Worm (Caenorhabditis elegans) whole organism, L4 larva: ENCODE data around the gene dhcr-24.

Experiments used
- D1046.2 ChIP-seq: fragments of 200-800 bp; sonication (Bioruptor generic); IDR thresholded peaks from 2 replicates; pipeline ENCODE4 v1.3.6; 2022; ENCODE audit warnings: missing genetic modification characterization, missing compliant biosample characterization
- F37D6.2 ChIP-seq: sonication (generic microtip); optimal IDR thresholded peaks from 2 replicates; lab custom pipeline; 2016; ENCODE audit warnings: mild to moderate bottlenecking, missing genetic modification characterization, missing compliant biosample characterization
- F44E2.7 ChIP-seq: fragments of 200-800 bp; sonication (Bioruptor generic); IDR thresholded peaks from 2 replicates; pipeline ENCODE4 v2.1.2; 2022; ENCODE audit warnings: missing genetic modification characterization, missing compliant biosample characterization
- R02D3.7 ChIP-seq: fragments of 150-350 bp; sonication (generic microtip); optimal IDR thresholded peaks from 3 replicates; lab custom pipeline; 2014; ENCODE audit warnings: missing biosample characterization, missing genetic modification characterization
- T20F7.1 ChIP-seq: fragments of 200-800 bp; sonication (Bioruptor generic); optimal IDR thresholded peaks from 2 replicates; lab custom pipeline; 2018; ENCODE audit warnings: mild to moderate bottlenecking, missing genetic modification characterization, missing compliant biosample characterization
- T26A8.4 ChIP-seq: fragments of 200-800 bp; sonication (Bioruptor generic); IDR thresholded peaks from 2 replicates; pipeline ENCODE4 v1.3.6; 2022; ENCODE audit warnings: missing genetic modification characterization, missing compliant biosample characterization
- Y105C5A.15 ChIP-seq: fragments of 200-800 bp; sonication (Bioruptor generic); IDR thresholded peaks from 2 replicates; pipeline ENCODE4 v1.3.6; 2022; ENCODE audit warnings: missing genetic modification characterization, missing compliant biosample characterization
- Y48G9A.11 ChIP-seq: fragments of 200-800 bp; sonication (Bioruptor generic); IDR thresholded peaks from 2 replicates; pipeline ENCODE4 v1.3.6; 2022; ENCODE audit warnings: missing genetic modification reagents, missing genetic modification characterization, missing compliant biosample characterization
- Y5F2A.4 ChIP-seq: fragments of 200-800 bp; sonication (Bioruptor generic); optimal IDR thresholded peaks from 2 replicates; lab custom pipeline; 2018; ENCODE audit warnings: mild to moderate bottlenecking, missing genetic modification characterization, missing compliant biosample characterization
- Y75B8A.6 ChIP-seq: fragments of 200-800 bp; sonication (Bioruptor generic); IDR thresholded peaks from 2 replicates; pipeline ENCODE4 v1.3.6; 2022; ENCODE audit warnings: missing genetic modification reagents, missing genetic modification characterization, missing compliant biosample characterization
- ZK546.5 ChIP-seq, 2 experiments: sonication (generic microtip); optimal IDR thresholded peaks; 2 replicates each; lab custom pipeline; 2017; ENCODE audit warnings: missing biosample characterization in 2 of 2, missing genetic modification characterization in 2 of 2
- aha-1 ChIP-seq: fragments of 150-350 bp; peaks from one replicate; lab custom pipeline; 2014; ENCODE audit warnings: missing biosample characterization, missing genetic modification characterization
- aly-2 ChIP-seq: sonication (generic microtip); optimal IDR thresholded peaks from 2 replicates; lab custom pipeline; 2018; ENCODE audit warnings: missing biosample characterization, missing genetic modification characterization
- ama-1 ChIP-seq: fragments of 150-350 bp; optimal IDR thresholded peaks from 2 replicates; lab custom pipeline; 2014; ENCODE audit warnings: inconsistent platforms, mixed read lengths
- ceh-20 ChIP-seq: fragments of 200-800 bp; sonication (Bioruptor generic); IDR thresholded peaks from 2 replicates; pipeline ENCODE4 v1.3.6; 2022; ENCODE audit warnings: missing genetic modification reagents, missing genetic modification characterization, missing compliant biosample characterization
- ceh-32 ChIP-seq: sonication (generic microtip); optimal IDR thresholded peaks from 2 replicates; lab custom pipeline; 2016; ENCODE audit warnings: mild to moderate bottlenecking, missing genetic modification characterization, missing compliant biosample characterization; ENCODE audit not compliant: poor library complexity
- ceh-82 ChIP-seq: sonication (generic microtip); optimal IDR thresholded peaks from 2 replicates; lab custom pipeline; 2017; ENCODE audit warnings: missing biosample characterization, missing genetic modification characterization
- cey-2 ChIP-seq: sonication (generic microtip); optimal IDR thresholded peaks from 3 replicates; lab custom pipeline; 2017; ENCODE audit warnings: missing genetic modification characterization, mild to moderate bottlenecking, missing compliant biosample characterization, antibody characterized with exemption, borderline replicate concordance; ENCODE audit not compliant: insufficient read depth
- daf-16 ChIP-seq, 3 experiments: sonication (generic microtip); optimal IDR thresholded peaks; 2 replicates each; lab custom pipeline; 2016 to 2017; ENCODE audit warnings: missing genetic modification characterization in 3 of 3, missing genetic modification reagents in 3 of 3, mild to moderate bottlenecking in 2 of 3, missing compliant biosample characterization in 2 of 3, missing biosample characterization in 1 of 3, moderate library complexity in 1 of 3
- daf-19 ChIP-seq: fragments of 200-800 bp; sonication (Bioruptor generic); conservative IDR thresholded peaks from 2 replicates; pipeline ENCODE4 v1.3.6; 2022; ENCODE audit warnings: missing genetic modification characterization, missing compliant biosample characterization
- dmd-8 ChIP-seq: fragments of 200-800 bp; sonication (Bioruptor generic); IDR thresholded peaks from 2 replicates; pipeline ENCODE4 v1.3.6; 2022; ENCODE audit warnings: missing genetic modification characterization, missing compliant biosample characterization
- dmd-9 ChIP-seq: fragments of 200-800 bp; sonication (Bioruptor generic); IDR thresholded peaks from 2 replicates; pipeline ENCODE4 v1.3.6; 2022; ENCODE audit warnings: missing genetic modification reagents, missing genetic modification characterization, missing compliant biosample characterization
- dpl-1 ChIP-seq: fragments of 150-350 bp; optimal IDR thresholded peaks from 2 replicates; lab custom pipeline; 2014; ENCODE audit warnings: missing biosample characterization, missing genetic modification reagents, missing genetic modification characterization
- fkh-10 ChIP-seq: fragments of 150-350 bp; optimal IDR thresholded peaks from 2 replicates; lab custom pipeline; 2014; ENCODE audit warnings: missing biosample characterization, missing genetic modification reagents, missing genetic modification characterization
- gei-8 ChIP-seq: fragments of 200-800 bp; sonication (Bioruptor generic); optimal IDR thresholded peaks from 2 replicates; lab custom pipeline; 2018; ENCODE audit warnings: mild to moderate bottlenecking, missing genetic modification characterization, missing compliant biosample characterization
- hlh-30 ChIP-seq: sonication (generic microtip); optimal IDR thresholded peaks from 2 replicates; lab custom pipeline; 2017; ENCODE audit warnings: antibody characterized with exemption, mild to moderate bottlenecking, missing genetic modification characterization, missing compliant biosample characterization; ENCODE audit not compliant: insufficient read depth
- hmg-1.1 ChIP-seq: fragments of 200-800 bp; sonication (Bioruptor generic); IDR thresholded peaks from 2 replicates; pipeline ENCODE4 v1.3.6; 2022; ENCODE audit warnings: missing genetic modification reagents, missing genetic modification characterization, missing compliant biosample characterization
- lin-1 ChIP-seq: fragments of 200-800 bp; sonication (Bioruptor generic); IDR thresholded peaks from 2 replicates; pipeline ENCODE4 v1.3.6; 2022; ENCODE audit warnings: missing genetic modification reagents, missing genetic modification characterization, missing compliant biosample characterization
- lin-29 ChIP-seq: fragments of 200-800 bp; sonication (Bioruptor generic); IDR thresholded peaks from 2 replicates; pipeline ENCODE4 v1.3.6; 2022; ENCODE audit warnings: missing genetic modification reagents, missing genetic modification characterization, missing compliant biosample characterization
- lin-38 ChIP-seq: fragments of 200-800 bp; sonication (Bioruptor generic); IDR thresholded peaks from 2 replicates; pipeline ENCODE4 v1.3.6; 2022; ENCODE audit warnings: missing genetic modification reagents, missing genetic modification characterization, missing compliant biosample characterization
- lin-39 ChIP-seq: fragments of 150-350 bp; optimal IDR thresholded peaks from 2 replicates; lab custom pipeline; 2014; ENCODE audit warnings: missing biosample characterization, missing genetic modification reagents, missing genetic modification characterization
- lir-3 ChIP-seq: sonication (generic microtip); optimal IDR thresholded peaks from 2 replicates; lab custom pipeline; 2016; ENCODE audit warnings: mild to moderate bottlenecking, missing genetic modification characterization, missing compliant biosample characterization
- madf-5 ChIP-seq, 2 experiments: fragments of 200-800 bp; sonication (Bioruptor generic); IDR thresholded peaks; 2 replicates each; pipeline ENCODE4 v1.3.6; 2022; ENCODE audit warnings: missing compliant biosample characterization in 2 of 2, missing genetic modification characterization in 2 of 2
- mdt-29 ChIP-seq: fragments of 200-800 bp; sonication (Bioruptor generic); IDR thresholded peaks from 2 replicates; pipeline ENCODE4 v1.3.6; 2022; ENCODE audit warnings: missing genetic modification reagents, missing genetic modification characterization, missing compliant biosample characterization
- mep-1 ChIP-seq: fragments of 150-350 bp; sonication (generic microtip); optimal IDR thresholded peaks from 3 replicates; lab custom pipeline; 2014; ENCODE audit warnings: missing biosample characterization, missing genetic modification characterization
- mes-2 ChIP-seq: sonication (generic microtip); optimal IDR thresholded peaks from 2 replicates; lab custom pipeline; 2016; ENCODE audit warnings: missing genotype, mild to moderate bottlenecking, missing genetic modification characterization, missing compliant biosample characterization; ENCODE audit not compliant: poor library complexity, severe bottlenecking
- nhr-102 ChIP-seq: sonication (generic microtip); optimal IDR thresholded peaks from 2 replicates; lab custom pipeline; 2016; ENCODE audit warnings: mild to moderate bottlenecking, missing genetic modification characterization, moderate library complexity, missing compliant biosample characterization
- nhr-11 ChIP-seq: fragments of 150-350 bp; optimal IDR thresholded peaks from 2 replicates; lab custom pipeline; 2014; ENCODE audit warnings: missing biosample characterization, missing genetic modification characterization
- nhr-237 ChIP-seq: sonication (generic microtip); optimal IDR thresholded peaks from 2 replicates; lab custom pipeline; 2017; ENCODE audit warnings: missing biosample characterization, missing genetic modification characterization
- nhr-28 ChIP-seq: fragments of 150-350 bp; optimal IDR thresholded peaks from 2 replicates; lab custom pipeline; 2014; ENCODE audit warnings: missing biosample characterization, missing genetic modification characterization
- nhr-48 ChIP-seq: sonication (generic microtip); optimal IDR thresholded peaks from 2 replicates; lab custom pipeline; 2016; ENCODE audit warnings: mild to moderate bottlenecking, missing genetic modification characterization, missing compliant biosample characterization
- nhr-6 ChIP-seq: fragments of 150-350 bp; optimal IDR thresholded peaks from 2 replicates; lab custom pipeline; 2014; ENCODE audit warnings: missing biosample characterization, missing genetic modification characterization
- php-3 ChIP-seq: fragments of 200-800 bp; sonication (Bioruptor generic); IDR thresholded peaks from 2 replicates; pipeline ENCODE4 v1.3.6; 2022; ENCODE audit warnings: missing genetic modification reagents, missing genetic modification characterization, missing compliant biosample characterization
- rbr-2 ChIP-seq: sonication (generic microtip); optimal IDR thresholded peaks from 2 replicates; lab custom pipeline; 2016; ENCODE audit warnings: missing genotype, missing genetic modification characterization, missing compliant biosample characterization
- snpc-1.2 ChIP-seq: fragments of 200-800 bp; sonication (Bioruptor generic); IDR thresholded peaks from 2 replicates; pipeline ENCODE4 v1.3.6; 2022; ENCODE audit warnings: missing genetic modification reagents, missing genetic modification characterization, missing compliant biosample characterization
- spr-1 ChIP-seq: sonication (generic microtip); optimal IDR thresholded peaks from 2 replicates; lab custom pipeline; 2016; ENCODE audit warnings: mild to moderate bottlenecking, missing genetic modification characterization, missing compliant biosample characterization
- tra-1 ChIP-seq: fragments of 200-800 bp; sonication (Bioruptor generic); IDR thresholded peaks from 2 replicates; pipeline ENCODE4 v1.3.6; 2022; ENCODE audit warnings: missing genetic modification reagents, missing genetic modification characterization, missing compliant biosample characterization
- unc-130 ChIP-seq: sonication (generic microtip); optimal IDR thresholded peaks from 2 replicates; lab custom pipeline; 2016; ENCODE audit warnings: missing genetic modification reagents, missing genetic modification characterization, missing compliant biosample characterization
- unc-39 ChIP-seq: sonication (generic microtip); optimal IDR thresholded peaks from 2 replicates; lab custom pipeline; 2017; ENCODE audit warnings: missing biosample characterization, missing genetic modification characterization
- zfp-2 ChIP-seq: sonication (generic microtip); optimal IDR thresholded peaks from 2 replicates; lab custom pipeline; 2016; ENCODE audit warnings: mild to moderate bottlenecking, missing genetic modification characterization, missing compliant biosample characterization
- zip-11 ChIP-seq: fragments of 200-800 bp; sonication (Bioruptor generic); IDR thresholded peaks from 2 replicates; pipeline ENCODE4 v1.3.6; 2022; ENCODE audit warnings: missing genetic modification characterization, missing compliant biosample characterization
- ztf-11 ChIP-seq: fragments of 150-350 bp; optimal IDR thresholded peaks from 2 replicates; lab custom pipeline; 2014; ENCODE audit warnings: missing biosample characterization, missing genetic modification characterization

The dhcr-24 gene

DNA sequence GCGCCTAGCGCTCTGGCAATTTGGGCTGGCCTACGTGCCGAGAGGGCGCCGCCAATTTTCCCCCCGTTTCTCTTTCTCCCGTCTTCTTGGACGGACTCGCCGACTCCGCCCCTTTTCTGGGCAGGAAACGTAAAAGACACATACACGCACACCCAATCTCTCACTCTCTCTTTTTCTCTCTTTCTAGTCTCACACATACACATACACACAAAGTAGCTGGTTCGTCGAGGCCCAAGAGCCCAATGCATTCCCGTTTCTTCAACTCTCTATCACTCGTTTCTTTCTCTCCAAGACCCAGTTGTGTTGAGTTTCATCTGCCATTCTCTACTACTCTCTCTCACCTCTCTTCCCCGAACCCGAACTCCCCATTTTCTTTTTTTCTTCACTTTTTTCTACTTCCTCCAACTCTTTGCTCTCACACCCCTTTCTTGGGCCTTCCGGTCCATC lies 34.9 kb upstream of the dhcr-24 start (continued):
- TF ChIP-seq ceh-20 (GFP tag; lab: Robert Waterston, UW) (peak; percentile 69), fkh-10 (GFP tag; lab: Kevin White, UChicago) (peak; percentile 38), mep-1 (peak; percentile 81), Y5F2A.4 (no peak), aly-2 (tag; lab: Kevin White, UChicago) (no peak), ztf-11 (tag; lab: Kevin White, UChicago) (no peak), mdt-29 (GFP tag; lab: Robert Waterston, UW) (0 out of 2 replicates have a peak, but pooled peaks have one; percentile 1), nhr-6 (no peak), gei-8 (GFP tag; lab: Kevin White, UChicago) (no peak), hmg-1.1 (peak; percentile 85), lir-3 (tag; lab: Kevin White, UChicago) (no peak), R02D3.7 (tag; lab: Kevin White, UChicago) (no peak), unc-39 (no peak), mes-2 (tag; lab: Kevin White, UChicago) (no peak), lin-38 (GFP tag; lab: Robert Waterston, UW) (0 out of 2 replicates have a peak, but pooled peaks have one; percentile 24), T26A8.4 (GFP tag; lab: Robert Waterston, UW) (no peak), D1046.2 (GFP tag; lab: Robert Waterston, UW) (no peak), snpc-1.2 (GFP tag; lab: Robert Waterston, UW) (no peak), tra-1 (GFP tag; lab: Robert Waterston, UW) (no peak), hlh-30 (tag; lab: Kevin White, UChicago) (peak; percentile 0), ZK546.5 (tag; optimal IDR thresholded peaks at IDR 0.05; lab: Kevin White, UChicago) (no peak), zfp-2 (peak; percentile 13), rbr-2 (tag; lab: Kevin White, UChicago) (peak; percentile 85), cey-2 (no peak), dpl-1 (GFP tag; lab: Kevin White, UChicago) (peak; percentile 24), ceh-32 (tag; lab: Kevin White, UChicago) (peak; percentile 71), madf-5 (GFP tag; IDR thresholded peaks at IDR 0.05; lab: Robert Waterston, UW) (no peak), lin-29 (no peak), ama-1 (lab: Kevin White, UChicago) (no peak), zip-11 (GFP tag; lab: Robert Waterston, UW) (no peak), aha-1 (tag; lab: Kevin White, UChicago) (peak; percentile 99), spr-1 (no peak), dmd-9 (no peak), dmd-8 (GFP tag; lab: Robert Waterston, UW) (no peak), F44E2.7 (GFP tag; lab: Robert Waterston, UW) (no peak), nhr-48 (tag; lab: Kevin White, UChicago) (no peak), T20F7.1 (GFP tag; lab: Kevin White, UChicago) (no peak), Y105C5A.15 (GFP tag; lab: Robert Waterston, UW) (no peak), nhr-28 (tag; lab: Kevin White, UChicago) (peak; percentile 35), F37D6.2 (peak; percentile 71), nhr-11 (tag; lab: Kevin White, UChicago) (peak; percentile 58), daf-19 (GFP tag; lab: Robert Waterston, UW) (no peak), lin-1 (GFP tag; lab: Robert Waterston, UW) (0 out of 2 replicates have a peak, but pooled peaks have one; percentile 6), php-3 (GFP tag; lab: Robert Waterston, UW) (no peak), unc-130 (GFP tag; lab: Kevin White, UChicago) (no peak), nhr-102 (tag; lab: Kevin White, UChicago) (no peak), Y48G9A.11 (GFP tag; lab: Robert Waterston, UW) (no peak), Y75B8A.6 (no peak), daf-16 (GFP tag; optimal IDR thresholded peaks at IDR 0.05; lab: Kevin White, UChicago) (peak in 1 of 2 experiments; percentile 33), daf-16 (tag; optimal IDR thresholded peaks at IDR 0.05; lab: Kevin White, UChicago) (no peak), nhr-237 (tag; lab: Kevin White, UChicago) (no peak), lin-39 (tag; lab: Kevin White, UChicago) (no peak), ceh-82 (no peak)
